Worm (Caenorhabditis elegans): ENCODE data around the gene srbc-44.
A peak's percentile ranks its signal among the peaks of the same experiment; 100 is the strongest.

The srbc-44 gene

ce11 chrV:12780248-12780647 lies 8.1 kb downstream of the srbc-44 start:
- TF ChIP-seq cnd-1 (tag; optimal IDR thresholded peaks at IDR 0.05) = peak; percentile 93
- peak; percentile 98 for TF ChIP-seq mls-2 (tag; optimal IDR thresholded peaks at IDR 0.05)
- TF ChIP-seq sem-2 (GFP tag; optimal IDR thresholded peaks at IDR 0.05) = peak; percentile 90
- no peak for TF ChIP-seq hlh-1 (tag; optimal IDR thresholded peaks at IDR 0.05)
- no peak for TF ChIP-seq nhr-237 (tag; optimal IDR thresholded peaks at IDR 0.05)
- no peak for TF ChIP-seq elt-1 (tag; optimal IDR thresholded peaks at IDR 0.05; ENCODE audit: borderline replicate concordance, insufficient read depth)
- peak; percentile 95 for TF ChIP-seq ceh-83 (GFP tag; optimal IDR thresholded peaks at IDR 0.05)
- TF ChIP-seq nhr-28 (tag; optimal IDR thresholded peaks at IDR 0.05) = peak; percentile 66
- peak; percentile 62 for TF ChIP-seq pha-4 (tag; optimal IDR thresholded peaks at IDR 0.05)
- peak; percentile 92 for TF ChIP-seq lin-32 (GFP tag; optimal IDR thresholded peaks at IDR 0.05)
- peak; percentile 8 for TF ChIP-seq elt-3 (tag; optimal IDR thresholded peaks at IDR 0.05)
- TF ChIP-seq bed-3 (GFP tag; optimal IDR thresholded peaks at IDR 0.05) = peak; percentile 86
- TF ChIP-seq ztf-11 (tag; optimal IDR thresholded peaks at IDR 0.05) = peak; percentile 59
- peak; percentile 94 for TF ChIP-seq M03D4.4 (tag; optimal IDR thresholded peaks at IDR 0.05)
- TF ChIP-seq flh-1 (GFP tag; optimal IDR thresholded peaks at IDR 0.05) = peak; percentile 84
- no peak for TF ChIP-seq unc-39 (tag; optimal IDR thresholded peaks at IDR 0.05)
- TF ChIP-seq sptf-1 (tag; optimal IDR thresholded peaks at IDR 0.05) = peak; percentile 97
- peak; percentile 76 for TF ChIP-seq mep-1 (tag; optimal IDR thresholded peaks at IDR 0.05)
- TF ChIP-seq blmp-1 (tag; optimal IDR thresholded peaks at IDR 0.05) = no peak
- no peak for TF ChIP-seq ces-1 (GFP tag; optimal IDR thresholded peaks at IDR 0.05)
- TF ChIP-seq unc-120 (tag; optimal IDR thresholded peaks at IDR 0.05; ENCODE audit: poor library complexity, severe bottlenecking) = peak; percentile 93
- TF ChIP-seq nhr-76 (tag; optimal IDR thresholded peaks at IDR 0.05) = no peak
- peak; percentile 75 for TF ChIP-seq tbx-8 (GFP tag; optimal IDR thresholded peaks at IDR 0.05)
- TF ChIP-seq drap-1 (GFP tag; optimal IDR thresholded peaks at IDR 0.05) = peak; percentile 96
- peak; percentile 78 for TF ChIP-seq ham-2 (GFP tag; optimal IDR thresholded peaks at IDR 0.05)
- peak; percentile 26 for TF ChIP-seq unc-62 (GFP tag; optimal IDR thresholded peaks at IDR 0.05)
- TF ChIP-seq lin-13 (tag; optimal IDR thresholded peaks at IDR 0.05) = peak; percentile 24
- no peak for TF ChIP-seq nhr-12 (tag; optimal IDR thresholded peaks at IDR 0.05)
- no peak for TF ChIP-seq snpc-4 (tag; optimal IDR thresholded peaks at IDR 0.05)
- no peak for TF ChIP-seq zip-8 (tag; optimal IDR thresholded peaks at IDR 0.05)
- TF ChIP-seq mab-5 (tag; optimal IDR thresholded peaks at IDR 0.05) = no peak
- peak; percentile 55 for TF ChIP-seq lsy-2 (tag; optimal IDR thresholded peaks at IDR 0.05)
- TF ChIP-seq ceh-39 (tag; optimal IDR thresholded peaks at IDR 0.05) = no peak
- no peak for TF ChIP-seq nhr-2 (tag; optimal IDR thresholded peaks at IDR 0.05)
- peak; percentile 88 for TF ChIP-seq ceh-43 (GFP tag; optimal IDR thresholded peaks at IDR 0.05)

DNA sequence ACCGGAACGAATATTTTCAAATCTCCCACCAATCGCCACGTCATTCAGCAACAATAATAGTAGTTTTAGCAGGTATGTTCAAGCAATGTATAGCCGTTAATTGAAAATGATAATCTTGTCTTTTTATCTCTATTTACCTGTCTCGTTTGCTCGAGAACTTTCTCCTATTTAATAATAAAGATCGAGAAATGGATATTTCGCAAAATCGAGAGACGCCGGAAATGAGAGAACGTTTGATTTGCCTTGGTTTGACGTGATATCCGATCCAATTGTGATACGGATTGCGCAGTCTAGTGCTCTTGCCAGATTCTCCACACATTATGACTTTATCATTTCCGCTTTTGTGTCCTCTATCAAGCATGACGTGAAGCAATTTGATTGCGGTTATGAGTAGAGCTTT lies 14.5 kb downstream of the srbc-44 start:
- TF ChIP-seq lsy-2 (tag; optimal IDR thresholded peaks at IDR 0.05) (no peak), hlh-1 (tag; optimal IDR thresholded peaks at IDR 0.05) (no peak), bed-3 (GFP tag; optimal IDR thresholded peaks at IDR 0.05) (no peak), ham-2 (GFP tag; optimal IDR thresholded peaks at IDR 0.05) (no peak), elt-1 (tag; optimal IDR thresholded peaks at IDR 0.05; ENCODE audit: borderline replicate concordance, insufficient read depth) (no peak), M03D4.4 (tag; optimal IDR thresholded peaks at IDR 0.05) (no peak), mep-1 (tag; optimal IDR thresholded peaks at IDR 0.05) (no peak), ztf-11 (tag; optimal IDR thresholded peaks at IDR 0.05) (no peak), blmp-1 (tag; optimal IDR thresholded peaks at IDR 0.05) (no peak), mab-5 (tag; optimal IDR thresholded peaks at IDR 0.05) (no peak)

DNA sequence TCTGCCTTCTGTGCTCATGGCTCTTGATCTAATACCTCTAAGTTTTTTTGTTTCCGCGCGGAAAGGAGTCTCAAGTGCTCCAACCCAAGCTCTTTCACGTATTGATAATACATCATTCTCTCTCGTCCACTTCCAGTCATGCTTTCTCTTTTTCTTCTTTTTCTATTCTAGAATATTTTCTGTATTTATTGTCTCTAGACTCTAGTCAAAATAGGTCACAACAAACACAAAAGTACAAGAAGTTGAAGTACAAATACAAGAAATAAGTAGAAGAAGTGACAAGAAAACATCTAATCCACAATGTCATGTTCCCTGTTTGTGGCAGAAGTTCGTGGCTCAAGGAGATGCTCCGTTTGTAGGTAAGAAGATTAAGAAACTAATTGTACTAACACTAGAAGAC lies 15.1 kb downstream of the srbc-44 start, which contains the start of gene ZC455.1:
ZC455.1 (plus strand) TSS at position 301 of the 400 bp plus-strand sequence.
- TF ChIP-seq ham-2 (GFP tag; optimal IDR thresholded peaks at IDR 0.05) = no peak
- no peak for TF ChIP-seq elt-3 (tag; optimal IDR thresholded peaks at IDR 0.05)
- no peak for TF ChIP-seq lsy-2 (tag; optimal IDR thresholded peaks at IDR 0.05)
- no peak for TF ChIP-seq unc-39 (tag; optimal IDR thresholded peaks at IDR 0.05)
- no peak for TF ChIP-seq unc-62 (GFP tag; optimal IDR thresholded peaks at IDR 0.05)
- TF ChIP-seq mab-5 (tag; optimal IDR thresholded peaks at IDR 0.05) = no peak
- no peak for TF ChIP-seq nhr-237 (tag; optimal IDR thresholded peaks at IDR 0.05)
- no peak for TF ChIP-seq cnd-1 (tag; optimal IDR thresholded peaks at IDR 0.05)
- no peak for TF ChIP-seq flh-1 (GFP tag; optimal IDR thresholded peaks at IDR 0.05)

DNA sequence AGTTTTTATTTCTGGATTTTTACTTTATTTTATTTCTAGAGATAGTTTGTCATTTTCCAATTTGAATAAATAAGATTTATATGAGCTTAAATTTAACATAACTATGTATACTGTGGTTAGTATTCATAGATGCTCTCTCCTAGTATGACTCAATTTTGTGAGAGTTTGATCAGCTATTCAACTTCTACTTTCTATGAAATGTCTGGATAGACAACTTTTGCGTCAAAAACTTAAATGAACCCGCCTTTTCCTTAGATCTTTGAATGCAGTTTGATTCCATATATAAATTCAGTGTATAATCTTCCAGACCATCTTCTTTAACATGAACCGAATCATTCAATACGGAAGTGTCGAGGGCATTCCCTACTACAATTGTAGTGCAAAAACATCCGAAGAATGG lies 19.4 kb downstream of the srbc-44 start, which contains the start of gene srt-43:
srt-43 (plus strand) TSS at position 301 of the 400 bp plus-strand sequence.
- TF ChIP-seq lsy-2 (tag; optimal IDR thresholded peaks at IDR 0.05) = no peak
